Fruit fly (Drosophila melanogaster): Measurements from ENCODE around the gene CG13950.

CG13950 gene

DNA sequence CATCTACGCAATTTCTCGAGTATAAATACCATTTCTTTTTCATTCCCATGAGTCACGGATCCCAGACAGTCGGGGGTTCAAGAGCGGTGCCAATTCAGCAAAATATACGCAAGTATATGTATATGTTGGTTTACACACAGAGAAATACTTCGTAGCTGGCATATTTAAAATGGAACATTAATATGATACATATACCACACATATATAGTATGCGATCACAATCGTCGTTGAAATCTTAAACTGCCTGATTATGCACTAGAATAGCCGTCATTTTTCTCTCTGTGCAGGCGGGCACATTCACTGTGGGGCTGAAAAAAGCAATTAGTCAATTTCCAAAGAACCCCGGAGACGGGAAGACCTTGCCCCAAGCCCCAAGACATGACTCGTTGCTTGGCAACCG lies 18.3 kb upstream of the CG13950 start (continued):
- peak; percentile 72 for TF ChIP-seq cwo (GFP tag; optimal IDR thresholded peaks at IDR 0.05)
- TF ChIP-seq CG8944 (GFP tag; optimal IDR thresholded peaks at IDR 0.05) = peak; percentile 65
- TF ChIP-seq Camta (GFP tag; optimal IDR thresholded peaks at IDR 0.05) = peak; percentile 51
- no peak for TF ChIP-seq D19A (tag; optimal IDR thresholded peaks at IDR 0.05)
- TF ChIP-seq hth (optimal IDR thresholded peaks at IDR 0.05) = no peak
- no peak for TF ChIP-seq ato (GFP tag; IDR thresholded peaks at IDR 0.05; ENCODE audit: partially characterized antibody)
- TF ChIP-seq CG7271 (tag; optimal IDR thresholded peaks at IDR 0.05) = no peak
- peak; percentile 81 for TF ChIP-seq CG14441 (GFP tag; IDR thresholded peaks at IDR 0.05)
- TF ChIP-seq maf-S (GFP tag; optimal IDR thresholded peaks at IDR 0.05) = peak; percentile 48
- TF ChIP-seq Doc2 (GFP tag; IDR thresholded peaks at IDR 0.05) = 0 out of 2 replicates have a peak, but pooled peaks have one; percentile 38
- TF ChIP-seq CG6683 (GFP tag; optimal IDR thresholded peaks at IDR 0.05) = peak; percentile 15
- TF ChIP-seq CG14014 (GFP tag; IDR thresholded peaks at IDR 0.05) = peak; percentile 88
- TF ChIP-seq nom (GFP tag; optimal IDR thresholded peaks at IDR 0.05) = peak; percentile 95
- TF ChIP-seq CG17186 (GFP tag; optimal IDR thresholded peaks at IDR 0.05) = no peak
- TF ChIP-seq PHDP (tag; optimal IDR thresholded peaks at IDR 0.05) = peak; percentile 74
- peak; percentile 44 for TF ChIP-seq Usf (GFP tag; optimal IDR thresholded peaks at IDR 0.05)
- no peak for TF ChIP-seq crc (GFP tag; optimal IDR thresholded peaks at IDR 0.05)
- TF ChIP-seq CG33557 (GFP tag; optimal IDR thresholded peaks at IDR 0.05) = no peak
- no peak for TF ChIP-seq dan (GFP tag; IDR thresholded peaks at IDR 0.05)
- no peak for TF ChIP-seq cg (GFP tag; optimal IDR thresholded peaks at IDR 0.05)
- TF ChIP-seq lmd (GFP tag; IDR thresholded peaks at IDR 0.05) = peak; percentile 87
- peak; percentile 14 for TF ChIP-seq Ets97D (GFP tag; optimal IDR thresholded peaks at IDR 0.05)
- TF ChIP-seq CG14050 (GFP tag; IDR thresholded peaks at IDR 0.05) = peak; percentile 44; the same call in 2 of the 3 replicates
- peak; percentile 94 for TF ChIP-seq Rfx (GFP tag; IDR thresholded peaks at IDR 0.05)
- no peak for TF ChIP-seq D (optimal IDR thresholded peaks at IDR 0.05)
- peak; percentile 6 for TF ChIP-seq D (GFP tag; optimal IDR thresholded peaks at IDR 0.05)
- no peak for TF ChIP-seq fru (optimal IDR thresholded peaks at IDR 0.05)
- TF ChIP-seq pzg (GFP tag; optimal IDR thresholded peaks at IDR 0.05) = no peak
- TF ChIP-seq Bdp1 (GFP tag; optimal IDR thresholded peaks at IDR 0.05) = peak; percentile 44
- 0 out of 2 replicates have a peak, but pooled peaks have one; percentile 53 for TF ChIP-seq peb (GFP tag; IDR thresholded peaks at IDR 0.05)
- peak; percentile 18 for TF ChIP-seq CG17568 (GFP tag; optimal IDR thresholded peaks at IDR 0.05)
- TF ChIP-seq ttk (GFP tag; IDR thresholded peaks at IDR 0.05) = peak; percentile 70
- TF ChIP-seq CG13624 (GFP tag; optimal IDR thresholded peaks at IDR 0.05) = peak; percentile 60
- TF ChIP-seq tap (tag; optimal IDR thresholded peaks at IDR 0.05) = peak; percentile 36
- peak; percentile 77 for TF ChIP-seq Rx (GFP tag; IDR thresholded peaks at IDR 0.05)
- peak; percentile 75 for TF ChIP-seq bcd (GFP tag; optimal IDR thresholded peaks at IDR 0.05)
- TF ChIP-seq lab (GFP tag; optimal IDR thresholded peaks at IDR 0.05) = peak; percentile 90
- TF ChIP-seq row (GFP tag; IDR thresholded peaks at IDR 0.05) = peak; percentile 85
- no peak for TF ChIP-seq HLHmδ (GFP tag; optimal IDR thresholded peaks at IDR 0.05)
- TF ChIP-seq wek (GFP tag; optimal IDR thresholded peaks at IDR 0.05) = no peak
- TF ChIP-seq CrebB (tag; optimal IDR thresholded peaks at IDR 0.05) = peak; percentile 53
- peak; percentile 65 for TF ChIP-seq BtbVII (GFP tag; optimal IDR thresholded peaks at IDR 0.05)
- TF ChIP-seq Six4 (GFP tag; optimal IDR thresholded peaks at IDR 0.05) = peak; percentile 13
- no peak for TF ChIP-seq pros (GFP tag; optimal IDR thresholded peaks at IDR 0.05)
- TF ChIP-seq tio (GFP tag; optimal IDR thresholded peaks at IDR 0.05) = peak; percentile 74
- peak; percentile 83 for TF ChIP-seq Xrp1 (GFP tag; IDR thresholded peaks at IDR 0.05)
- peak; percentile 39; the same call in 1 of the 2 replicates for TF ChIP-seq ro (GFP tag; IDR thresholded peaks at IDR 0.05)
- peak; percentile 78 for TF ChIP-seq so (GFP tag; IDR thresholded peaks at IDR 0.05)
- peak; percentile 83 for TF ChIP-seq CG3281 (GFP tag; optimal IDR thresholded peaks at IDR 0.05)
- peak; percentile 73 for TF ChIP-seq Oaz (GFP tag; IDR thresholded peaks at IDR 0.05)
- peak; percentile 69 for TF ChIP-seq CG13296 (GFP tag; optimal IDR thresholded peaks at IDR 0.05)
- peak; percentile 23 to 55 for TF ChIP-seq Hr51 (GFP tag; optimal IDR thresholded peaks at IDR 0.05)

All from whole organism, embryonic.